Fruit fly (Drosophila melanogaster): ENCODE data around the gene Cyp6d5.

The Cyp6d5 gene

DNA sequence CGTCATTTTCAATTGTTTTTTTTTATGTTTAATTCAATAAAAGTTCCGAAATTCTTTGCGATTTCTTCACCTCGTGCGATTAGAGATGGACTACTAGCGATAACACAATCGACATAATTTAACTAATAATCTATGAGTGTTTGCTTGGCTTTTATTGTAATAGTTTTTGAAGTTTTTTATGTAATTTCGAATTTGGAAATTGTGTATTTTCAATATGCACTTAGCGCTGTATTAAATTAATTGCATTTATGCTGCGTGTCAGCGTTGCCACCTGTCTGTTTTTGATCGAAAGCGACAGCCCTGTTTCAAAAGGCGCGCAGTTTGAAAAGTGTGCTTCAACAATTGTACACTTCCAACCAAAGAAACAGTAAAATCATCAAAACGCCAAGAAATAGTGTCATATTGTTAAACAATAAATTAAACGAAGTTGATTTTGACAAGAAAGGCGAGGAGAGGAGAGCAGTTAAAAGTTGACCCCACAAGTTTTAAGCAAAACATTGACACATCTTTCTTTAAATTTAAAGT lies 7.0 kb downstream of the Cyp6d5 start, which contains the start of gene CG9922 (continued):
- TF ChIP-seq trem (tag; optimal IDR thresholded peaks at IDR 0.05) (peak; percentile 92), ash1 (GFP tag; optimal IDR thresholded peaks at IDR 0.05) (no peak), D19A (tag; optimal IDR thresholded peaks at IDR 0.05) (peak; percentile 21), Dek (tag; optimal IDR thresholded peaks at IDR 0.05) (no peak), Sox100B (GFP tag; optimal IDR thresholded peaks at IDR 0.05) (peak; percentile 7), CG1832 (GFP tag; optimal IDR thresholded peaks at IDR 0.05) (no peak), CG5245 (GFP tag; optimal IDR thresholded peaks at IDR 0.05) (peak; percentile 18), CG3847 (GFP tag; IDR thresholded peaks at IDR 0.05) (peak; percentile 75), Hr51 (GFP tag; optimal IDR thresholded peaks at IDR 0.05) (peak; percentile 39 to 47), CG9215 (GFP tag; IDR thresholded peaks at IDR 0.05) (no peak), Neu2 (GFP tag; optimal IDR thresholded peaks at IDR 0.05; ENCODE audit: borderline replicate concordance) (no peak), mam (GFP tag; optimal IDR thresholded peaks at IDR 0.05) (peak; percentile 56), CG10267 (tag; optimal IDR thresholded peaks at IDR 0.05) (peak; percentile 79), Doc3 (GFP tag; IDR thresholded peaks at IDR 0.05; ENCODE audit: partially characterized antibody) (peak; percentile 62; the same call in 2 of the 3 replicates), lbe (GFP tag; optimal IDR thresholded peaks at IDR 0.05) (no peak), CG18764 (GFP tag; optimal IDR thresholded peaks at IDR 0.05) (peak; percentile 28), CG9817 (tag; optimal IDR thresholded peaks at IDR 0.05) (peak; percentile 14), tll (GFP tag; optimal IDR thresholded peaks at IDR 0.05) (no peak), CG13775 (GFP tag; optimal IDR thresholded peaks at IDR 0.05) (peak; percentile 46), CG18619 (GFP tag; optimal IDR thresholded peaks at IDR 0.05) (no peak), hbn (GFP tag; IDR thresholded peaks at IDR 0.05; ENCODE audit: partially characterized antibody) (peak; percentile 55; the same call in 1 of the 2 replicates), CG15601 (tag; optimal IDR thresholded peaks at IDR 0.05) (peak; percentile 75), Rx (GFP tag; IDR thresholded peaks at IDR 0.05) (no peak), Hr78 (GFP tag; optimal IDR thresholded peaks at IDR 0.05) (no peak), CG18262 (tag; optimal IDR thresholded peaks at IDR 0.05) (peak; percentile 48), nerfin-2 (GFP tag; IDR thresholded peaks at IDR 0.05; ENCODE audit: partially characterized antibody) (no peak), nau (GFP tag; optimal IDR thresholded peaks at IDR 0.05) (peak; percentile 14), CG7745 (tag; optimal IDR thresholded peaks at IDR 0.05) (no peak), Sry-δ (GFP tag; optimal IDR thresholded peaks at IDR 0.05) (peak; percentile 95), dm (GFP tag; optimal IDR thresholded peaks at IDR 0.05) (peak; percentile 90), CG8478 (optimal IDR thresholded peaks at IDR 0.05) (no peak), bbx (GFP tag; IDR thresholded peaks at IDR 0.05; ENCODE audit: partially characterized antibody) (peak; percentile 66), CG14965 (GFP tag; optimal IDR thresholded peaks at IDR 0.05; ENCODE audit: borderline replicate concordance) (no peak), ewg (GFP tag; optimal IDR thresholded peaks at IDR 0.05) (peak; percentile 18), zfh2 (GFP tag; optimal IDR thresholded peaks at IDR 0.05) (peak; percentile 73), CG4404 (GFP tag; IDR thresholded peaks at IDR 0.05) (no peak), exex (tag; optimal IDR thresholded peaks at IDR 0.05) (peak; percentile 36), CG9797 (GFP tag; optimal IDR thresholded peaks at IDR 0.05) (peak; percentile 65), Oli (tag; optimal IDR thresholded peaks at IDR 0.05) (no peak), fd96Cb (tag; optimal IDR thresholded peaks at IDR 0.05) (no peak), CG2678 (tag; optimal IDR thresholded peaks at IDR 0.05) (peak; percentile 51), CG10462 (GFP tag; optimal IDR thresholded peaks at IDR 0.05) (no peak), CG12659 (GFP tag; optimal IDR thresholded peaks at IDR 0.05) (peak; percentile 67), Sry-β (GFP tag; optimal IDR thresholded peaks at IDR 0.05) (peak; percentile 57), p53 (GFP tag; optimal IDR thresholded peaks at IDR 0.05) (peak; percentile 47), CG11093 (GFP tag; IDR thresholded peaks at IDR 0.05) (no peak), Aef1 (GFP tag; IDR thresholded peaks at IDR 0.05) (no peak), lilli (GFP tag; optimal IDR thresholded peaks at IDR 0.05) (peak; percentile 74), CG17829 (tag; optimal IDR thresholded peaks at IDR 0.05) (peak; percentile 50)

Measured in whole organism, embryonic.